Worm (Caenorhabditis elegans) whole organism, early embryonic: ENCODE results near the gene lite-1.

ENCODE experiments used
- B0310.2 ChIP-seq: sonication (generic microtip); optimal IDR thresholded peaks from 2 replicates; lab custom pipeline; 2016; ENCODE audit warnings: mild to moderate bottlenecking, missing genetic modification characterization, missing compliant biosample characterization
- F13C5.2 ChIP-seq: sonication (generic microtip); optimal IDR thresholded peaks from 2 replicates; lab custom pipeline; 2017; ENCODE audit warnings: mild to moderate bottlenecking, missing genetic modification characterization, inconsistent platforms, missing compliant biosample characterization
- aly-1 ChIP-seq: sonication (generic microtip); optimal IDR thresholded peaks from 2 replicates; lab custom pipeline; 2016; ENCODE audit warnings: missing genetic modification characterization, missing compliant biosample characterization
- ama-1 ChIP-seq: fragments of 150-350 bp; optimal IDR thresholded peaks from 2 replicates; lab custom pipeline; 2014
- ceh-13 ChIP-seq: fragments of 200-800 bp; sonication (Bioruptor generic); optimal IDR thresholded peaks from 2 replicates; lab custom pipeline; 2018; ENCODE audit warnings: mild to moderate bottlenecking, missing genetic modification characterization, missing compliant biosample characterization
- ceh-36 ChIP-seq: sonication (generic microtip); optimal IDR thresholded peaks from 2 replicates; lab custom pipeline; 2016; ENCODE audit warnings: missing genetic modification characterization, inconsistent platforms, missing compliant biosample characterization
- ets-7 ChIP-seq: sonication (generic microtip); optimal IDR thresholded peaks from 2 replicates; lab custom pipeline; 2016; ENCODE audit warnings: missing genotype, missing genetic modification characterization, missing compliant biosample characterization
- flt-1 ChIP-seq: fragments of 200-800 bp; sonication (Bioruptor generic); IDR thresholded peaks from 2 replicates; pipeline ENCODE4 v1.3.6; 2022; ENCODE audit warnings: missing genetic modification characterization, missing compliant biosample characterization
- hmbx-1 ChIP-seq: sonication (generic microtip); optimal IDR thresholded peaks from 2 replicates; lab custom pipeline; 2016; ENCODE audit warnings: mild to moderate bottlenecking, missing genetic modification characterization, missing compliant biosample characterization
- hmg-4 ChIP-seq: fragments of 200-800 bp; sonication (Bioruptor generic); optimal IDR thresholded peaks from 2 replicates; lab custom pipeline; 2018; ENCODE audit warnings: mild to moderate bottlenecking, missing genetic modification characterization, missing compliant biosample characterization
- hnd-1 ChIP-seq: sonication (generic microtip); optimal IDR thresholded peaks from 2 replicates; lab custom pipeline; 2016; ENCODE audit warnings: missing genetic modification characterization, missing compliant biosample characterization
- pes-1 ChIP-seq: fragments of 200-800 bp; sonication (Bioruptor generic); IDR thresholded peaks from 2 replicates; pipeline ENCODE4 v1.3.6; 2022; ENCODE audit warnings: missing genetic modification reagents, missing genetic modification characterization, missing compliant biosample characterization
- scrt-1 ChIP-seq: fragments of 200-800 bp; sonication (Bioruptor generic); IDR thresholded peaks from 2 replicates; pipeline ENCODE4 v1.3.6; 2022; ENCODE audit warnings: missing genetic modification characterization, missing compliant biosample characterization
- sea-1 ChIP-seq: fragments of 200-800 bp; sonication (Bioruptor generic); conservative IDR thresholded peaks from 2 replicates; pipeline ENCODE4 v1.3.6; 2022; ENCODE audit warnings: missing genetic modification characterization, missing compliant biosample characterization
- tbx-11 ChIP-seq: fragments of 200-800 bp; sonication (Bioruptor generic); IDR thresholded peaks from 2 replicates; pipeline ENCODE4 v1.3.6; 2022; ENCODE audit warnings: missing genetic modification characterization, missing compliant biosample characterization
- tbx-37 ChIP-seq: fragments of 200-800 bp; sonication (Bioruptor generic); conservative IDR thresholded peaks from 2 replicates; pipeline ENCODE4 v1.3.6; 2022; ENCODE audit warnings: missing genetic modification reagents, missing genetic modification characterization, missing compliant biosample characterization
- tra-4 ChIP-seq: sonication (generic microtip); optimal IDR thresholded peaks from 2 replicates; lab custom pipeline; 2017; ENCODE audit warnings: missing genetic modification characterization, missing compliant biosample characterization

The lite-1 gene

ce11 chrX:6206305-6206704 is 24.3 kb downstream of the lite-1 start, which contains the start of gene mtp-18:
mtp-18 (minus strand) TSS chrX:6206405.
- no peak for TF ChIP-seq ceh-36 (tag; lab: Kevin White, UChicago)
- no peak for TF ChIP-seq scrt-1 (GFP tag; lab: Robert Waterston, UW)
- TF ChIP-seq hmg-4 (GFP tag; lab: Kevin White, UChicago): no peak
- no peak for TF ChIP-seq tbx-11 (GFP tag; lab: Robert Waterston, UW)
- no peak for TF ChIP-seq ets-7 (tag; lab: Kevin White, UChicago)
- no peak for TF ChIP-seq tbx-37 (GFP tag; lab: Robert Waterston, UW)
- no peak for TF ChIP-seq flt-1 (GFP tag; lab: Robert Waterston, UW)
- TF ChIP-seq ceh-13 (GFP tag; lab: Kevin White, UChicago): no peak
- TF ChIP-seq ama-1 (lab: Kevin White, UChicago): no peak
- TF ChIP-seq hnd-1 (tag; lab: Kevin White, UChicago): no peak

DNA sequence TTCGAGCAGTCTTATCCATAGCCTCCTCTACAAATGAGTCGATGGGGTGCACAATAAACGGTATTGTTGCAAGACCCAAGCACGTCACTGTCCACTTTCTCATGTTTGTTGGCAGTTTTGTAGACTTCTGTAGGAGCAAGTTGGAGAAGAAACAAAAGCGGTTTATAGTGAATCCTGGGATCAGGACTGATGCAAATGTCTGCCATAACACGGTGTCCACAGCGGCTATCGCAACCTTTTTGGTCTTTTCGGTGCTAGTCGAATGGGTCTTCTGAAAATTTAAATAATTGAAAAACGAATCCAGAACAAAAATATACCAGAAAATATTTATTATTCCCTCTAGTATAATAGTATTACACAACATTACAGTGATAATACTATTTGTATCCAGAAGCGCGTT is 25.2 kb downstream of the lite-1 start:
- TF ChIP-seq hnd-1 (tag; lab: Kevin White, UChicago): no peak
- no peak for TF ChIP-seq tbx-37 (GFP tag; lab: Robert Waterston, UW)
- TF ChIP-seq ama-1 (lab: Kevin White, UChicago): no peak
- TF ChIP-seq hmg-4 (GFP tag; lab: Kevin White, UChicago): no peak
- TF ChIP-seq ets-7 (tag; lab: Kevin White, UChicago): no peak
- no peak for TF ChIP-seq scrt-1 (GFP tag; lab: Robert Waterston, UW)
- no peak for TF ChIP-seq hmbx-1 (tag; lab: Kevin White, UChicago)
- no peak for TF ChIP-seq ceh-13 (GFP tag; lab: Kevin White, UChicago)
- no peak for TF ChIP-seq B0310.2
- no peak for TF ChIP-seq flt-1 (GFP tag; lab: Robert Waterston, UW)
- no peak for TF ChIP-seq pes-1 (GFP tag; lab: Robert Waterston, UW)

ce11 chrX:6204696-6205232 is 25.8 kb downstream of the lite-1 start, which contains the start of gene bca-1:
bca-1 (minus strand) TSS chrX:6204746.
- TF ChIP-seq F13C5.2 (tag; lab: Kevin White, UChicago) (no peak), flt-1 (GFP tag; lab: Robert Waterston, UW) (no peak), ceh-36 (tag; lab: Kevin White, UChicago) (no peak), B0310.2 (no peak), hmg-4 (GFP tag; lab: Kevin White, UChicago) (no peak), ets-7 (tag; lab: Kevin White, UChicago) (no peak), hmbx-1 (tag; lab: Kevin White, UChicago) (no peak), pes-1 (GFP tag; lab: Robert Waterston, UW) (no peak), hnd-1 (tag; lab: Kevin White, UChicago) (no peak), tbx-11 (GFP tag; lab: Robert Waterston, UW) (no peak), aly-1 (tag; lab: Kevin White, UChicago) (no peak), tra-4 (no peak)

DNA sequence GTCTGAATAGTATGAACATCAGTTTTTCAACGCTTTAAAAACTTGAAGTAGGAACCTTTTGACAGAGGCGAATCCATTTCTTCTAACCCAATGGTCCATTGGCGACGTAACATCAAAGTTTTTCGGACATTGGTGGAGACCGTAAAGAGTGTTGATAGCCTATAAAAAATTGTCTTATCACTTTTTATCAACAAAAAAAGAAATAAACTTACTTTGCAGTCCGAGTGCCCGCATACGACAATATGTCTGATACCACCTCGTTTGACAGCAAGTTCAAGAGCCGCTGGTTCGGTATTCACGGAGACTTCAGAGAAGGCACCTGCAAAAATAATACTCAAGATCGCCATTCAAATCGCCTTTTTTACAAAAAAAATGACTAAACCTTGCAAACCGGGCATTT is 27.3 kb downstream of the lite-1 start:
- TF ChIP-seq F13C5.2 (tag; lab: Kevin White, UChicago): no peak
- no peak for TF ChIP-seq hmg-4 (GFP tag; lab: Kevin White, UChicago)

- no peak for TF ChIP-seq tbx-37 (GFP tag; lab: Robert Waterston, UW)
- TF ChIP-seq tbx-11 (GFP tag; lab: Robert Waterston, UW): no peak
- no peak for TF ChIP-seq B0310.2
- no peak for TF ChIP-seq sea-1 (GFP tag; lab: Robert Waterston, UW)
- TF ChIP-seq aly-1 (tag; lab: Kevin White, UChicago): no peak
- no peak for TF ChIP-seq tra-4
- TF ChIP-seq flt-1 (GFP tag; lab: Robert Waterston, UW): no peak
- no peak for TF ChIP-seq ama-1 (lab: Kevin White, UChicago)
- no peak for TF ChIP-seq hmbx-1 (tag; lab: Kevin White, UChicago)
Measured at ce11 chrX:6202809-6203208, 27.8 kb downstream of the lite-1 start.

ce11 chrX:6201542-6201941 is 29.0 kb downstream of the lite-1 start:
- TF ChIP-seq ceh-13 (GFP tag; lab: Kevin White, UChicago): no peak

DNA sequence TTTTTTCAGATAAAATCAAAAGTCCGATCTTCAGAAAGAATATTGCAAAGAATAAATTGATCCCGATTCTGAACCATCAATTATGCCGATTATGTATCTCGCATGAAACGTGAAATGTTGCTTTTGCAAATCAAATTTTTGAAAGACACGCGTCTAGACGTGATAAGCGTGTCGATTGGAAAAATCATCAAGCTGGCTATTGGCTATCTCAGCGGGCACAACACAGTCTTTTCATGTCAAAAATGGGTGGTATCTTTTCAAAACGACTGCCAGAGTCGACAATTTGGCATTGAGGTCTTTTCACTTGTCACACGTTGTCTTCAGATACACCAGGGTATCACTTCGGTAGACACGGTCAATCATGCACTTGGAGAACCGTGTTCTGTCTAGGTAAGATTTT is 33.9 kb downstream of the lite-1 start, which contains the start of gene daf-9:
Gene daf-9 (plus strand): TSS at position 301 of the 400 bp plus-strand sequence.
- no peak for TF ChIP-seq hmbx-1 (tag; lab: Kevin White, UChicago)
- TF ChIP-seq B0310.2: no peak
- no peak for TF ChIP-seq ceh-36 (tag; lab: Kevin White, UChicago)
- no peak for TF ChIP-seq tra-4

ce11 chrX:6194191-6194724 is 36.3 kb downstream of the lite-1 start, which contains the start of gene ceh-54:
ceh-54 (minus strand) TSS chrX:6194241.
- no peak for TF ChIP-seq ets-7 (tag; lab: Kevin White, UChicago)
- TF ChIP-seq tra-4: no peak
- no peak for TF ChIP-seq ceh-36 (tag; lab: Kevin White, UChicago)
- TF ChIP-seq hmg-4 (GFP tag; lab: Kevin White, UChicago): no peak
- no peak for TF ChIP-seq F13C5.2 (tag; lab: Kevin White, UChicago)
- no peak for TF ChIP-seq tbx-37 (GFP tag; lab: Robert Waterston, UW)
- TF ChIP-seq B0310.2: no peak
- TF ChIP-seq ceh-13 (GFP tag; lab: Kevin White, UChicago): no peak
- no peak for TF ChIP-seq hnd-1 (tag; lab: Kevin White, UChicago)
- no peak for TF ChIP-seq tbx-11 (GFP tag; lab: Robert Waterston, UW)
- no peak for TF ChIP-seq sea-1 (GFP tag; lab: Robert Waterston, UW)
- TF ChIP-seq flt-1 (GFP tag; lab: Robert Waterston, UW): no peak
- TF ChIP-seq aly-1 (tag; lab: Kevin White, UChicago): no peak
- no peak for TF ChIP-seq pes-1 (GFP tag; lab: Robert Waterston, UW)
- no peak for TF ChIP-seq hmbx-1 (tag; lab: Kevin White, UChicago)
- no peak for TF ChIP-seq ama-1 (lab: Kevin White, UChicago)
- TF ChIP-seq scrt-1 (GFP tag; lab: Robert Waterston, UW): no peak
